Fruit fly (Drosophila melanogaster): Measurements from ENCODE around the gene CycD.

CycD gene

dm6 chrX:15867863-15868262 is 41.6 kb downstream of the CycD start, which contains the start of gene Gapdh2 (continued):
- TF ChIP-seq Awh (GFP tag; IDR thresholded peaks at IDR 0.05) (peak; percentile 99), eyg (GFP tag; optimal IDR thresholded peaks at IDR 0.05) (peak; percentile 97), HmgD (GFP tag; optimal IDR thresholded peaks at IDR 0.05) (peak; percentile 68), jing (GFP tag; optimal IDR thresholded peaks at IDR 0.05) (peak; percentile 95), chn (GFP tag; optimal IDR thresholded peaks at IDR 0.05) (peak; percentile 95), Xrp1 (GFP tag; IDR thresholded peaks at IDR 0.05) (peak; percentile 99), odd (GFP tag; optimal IDR thresholded peaks at IDR 0.05) (peak; percentile 100), tap (tag; optimal IDR thresholded peaks at IDR 0.05) (peak; percentile 100), Dfd (GFP tag; optimal IDR thresholded peaks at IDR 0.05) (peak in 1 of 2 experiments; percentile 10), CG13424 (tag; optimal IDR thresholded peaks at IDR 0.05) (peak; percentile 100), Six4 (GFP tag; optimal IDR thresholded peaks at IDR 0.05) (peak; percentile 98), rib (GFP tag; IDR thresholded peaks at IDR 0.05) (peak; percentile 99), CG2202 (tag; optimal IDR thresholded peaks at IDR 0.05) (peak; percentile 97), CG13894 (tag; optimal IDR thresholded peaks at IDR 0.05) (peak; percentile 100), pho (GFP tag; optimal IDR thresholded peaks at IDR 0.05) (peak; percentile 98), Fer3 (tag; optimal IDR thresholded peaks at IDR 0.05) (peak; percentile 100), crp (GFP tag; optimal IDR thresholded peaks at IDR 0.05) (peak; percentile 7 to 74), ind (GFP tag; optimal IDR thresholded peaks at IDR 0.05) (peak; percentile 98), seq (GFP tag; IDR thresholded peaks at IDR 0.05) (peak; percentile 99), amos (GFP tag; IDR thresholded peaks at IDR 0.05; ENCODE audit: partially characterized antibody) (no peak; the same call in 1 of the 2 replicates), CG3847 (GFP tag; IDR thresholded peaks at IDR 0.05) (peak; percentile 99), CG16813 (GFP tag; IDR thresholded peaks at IDR 0.05; ENCODE audit: partially characterized antibody) (no peak), corto (GFP tag; optimal IDR thresholded peaks at IDR 0.05) (peak; percentile 100), E2f2 (GFP tag; IDR thresholded peaks at IDR 0.05) (peak; percentile 92), CG33213 (GFP tag; optimal IDR thresholded peaks at IDR 0.05) (peak; percentile 96), insv (GFP tag; optimal IDR thresholded peaks at IDR 0.05) (peak; percentile 14 to 91), Doc2 (GFP tag; IDR thresholded peaks at IDR 0.05) (no peak; the same call in 1 of the 2 replicates), CG12219 (GFP tag; optimal IDR thresholded peaks at IDR 0.05) (peak; percentile 100), CG34224 (GFP tag; IDR thresholded peaks at IDR 0.05; ENCODE audit: partially characterized antibody) (no peak), CG9727 (GFP tag; optimal IDR thresholded peaks at IDR 0.05) (peak; percentile 99), gsb-n (tag; optimal IDR thresholded peaks at IDR 0.05) (peak; percentile 99), CG3281 (GFP tag; optimal IDR thresholded peaks at IDR 0.05) (peak; percentile 100), gcm (GFP tag; optimal IDR thresholded peaks at IDR 0.05) (peak; percentile 99), eve (GFP tag; optimal IDR thresholded peaks at IDR 0.05) (peak in 1 of 2 experiments; percentile 100), Hr78 (GFP tag; optimal IDR thresholded peaks at IDR 0.05) (peak in 1 of 2 experiments; percentile 97), pb (GFP tag; optimal IDR thresholded peaks at IDR 0.05) (peak; percentile 89), CG10147 (GFP tag; optimal IDR thresholded peaks at IDR 0.05) (peak; percentile 100), CG11723 (GFP tag; optimal IDR thresholded peaks at IDR 0.05) (peak; percentile 99), CG8359 (GFP tag; optimal IDR thresholded peaks at IDR 0.05; ENCODE audit: borderline replicate concordance) (peak; percentile 93), caup (GFP tag; optimal IDR thresholded peaks at IDR 0.05; ENCODE audit: severe bottlenecking) (peak; percentile 100), MTF-1 (GFP tag; optimal IDR thresholded peaks at IDR 0.05; ENCODE audit: borderline replicate concordance) (peak; percentile 98), trem (tag; optimal IDR thresholded peaks at IDR 0.05) (peak; percentile 96), Abd-B (GFP tag; optimal IDR thresholded peaks at IDR 0.05) (peak; percentile 99), CG6791 (GFP tag; IDR thresholded peaks at IDR 0.05; ENCODE audit: partially characterized antibody) (no peak), pnt (GFP tag; optimal IDR thresholded peaks at IDR 0.05) (peak; percentile 88), CG11085 (GFP tag; IDR thresholded peaks at IDR 0.05) (peak; percentile 98), nmo (GFP tag; optimal IDR thresholded peaks at IDR 0.05) (peak; percentile 99), pan (optimal IDR thresholded peaks at IDR 0.05) (no peak), pan (GFP tag; optimal IDR thresholded peaks at IDR 0.05 in 1 of 2, IDR thresholded peaks at IDR 0.05 in 1 of 2) (peak in 1 of 2 experiments; percentile 99)

All from whole organism, embryonic.